Fruit fly (Drosophila melanogaster): ENCODE data around the gene Rint1.
A peak's percentile ranks its signal among the peaks of the same experiment; 100 is the strongest.

The Rint1 gene

DNA sequence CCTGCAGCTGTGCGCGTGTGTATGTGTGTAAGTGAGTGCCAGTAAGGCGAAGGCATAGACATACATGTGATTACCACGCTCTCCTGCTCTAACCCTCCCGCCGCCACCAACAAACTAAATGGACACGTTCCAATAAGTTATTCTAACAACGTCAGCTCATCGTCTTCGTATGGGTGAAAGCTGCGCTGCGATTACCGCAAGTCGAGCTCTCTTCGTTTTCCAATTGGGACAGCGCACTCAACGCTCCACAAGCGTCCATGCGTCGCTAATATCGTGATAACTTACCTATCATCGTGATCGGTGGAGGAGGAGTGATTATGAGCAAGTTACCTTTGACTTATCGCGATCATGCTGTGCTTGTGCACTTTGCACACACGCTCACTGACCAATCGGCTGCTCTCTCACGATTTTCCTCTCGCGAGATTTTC is 37.7 kb downstream of the Rint1 start (continued):
- peak; percentile 99 for TF ChIP-seq CG10431 (GFP tag; optimal IDR thresholded peaks at IDR 0.05)
- TF ChIP-seq Neu2 (GFP tag; optimal IDR thresholded peaks at IDR 0.05; ENCODE audit: borderline replicate concordance), result no peak
- peak; percentile 9 for TF ChIP-seq unpg (GFP tag; optimal IDR thresholded peaks at IDR 0.05)
- peak; percentile 17 for TF ChIP-seq PHDP (tag; optimal IDR thresholded peaks at IDR 0.05)
- peak; percentile 33 for TF ChIP-seq trem (tag; optimal IDR thresholded peaks at IDR 0.05)
- TF ChIP-seq Rfx (GFP tag; IDR thresholded peaks at IDR 0.05), result 0 out of 2 replicates have a peak, but pooled peaks have one; percentile 25
- peak; percentile 56 for TF ChIP-seq Meics (GFP tag; optimal IDR thresholded peaks at IDR 0.05)
- no peak for TF ChIP-seq CG8944 (GFP tag; optimal IDR thresholded peaks at IDR 0.05)
- TF ChIP-seq CG14710 (tag; optimal IDR thresholded peaks at IDR 0.05), result no peak
- peak; percentile 0 for TF ChIP-seq CG10979 (tag; optimal IDR thresholded peaks at IDR 0.05)
- TF ChIP-seq Hr78 (GFP tag; optimal IDR thresholded peaks at IDR 0.05), result peak in 1 of 2 experiments; percentile 95
- peak; percentile 18 for TF ChIP-seq Fer1 (GFP tag; optimal IDR thresholded peaks at IDR 0.05)
- peak; percentile 94 for TF ChIP-seq grn (GFP tag; optimal IDR thresholded peaks at IDR 0.05)
- TF ChIP-seq CG9932 (GFP tag; IDR thresholded peaks at IDR 0.05), result no peak
- no peak for TF ChIP-seq luna (GFP tag; optimal IDR thresholded peaks at IDR 0.05)
- no peak for TF ChIP-seq CG6272 (GFP tag; IDR thresholded peaks at IDR 0.05)
- TF ChIP-seq ERR (GFP tag; optimal IDR thresholded peaks at IDR 0.05), result no peak
- peak; percentile 4 for TF ChIP-seq YL-1 (GFP tag; optimal IDR thresholded peaks at IDR 0.05)
- TF ChIP-seq hb (GFP tag; IDR thresholded peaks at IDR 0.05; ENCODE audit: partially characterized antibody), result no peak
- no peak for TF ChIP-seq D (optimal IDR thresholded peaks at IDR 0.05)
- TF ChIP-seq D (GFP tag; optimal IDR thresholded peaks at IDR 0.05), result no peak
- TF ChIP-seq Deaf1 (tag; optimal IDR thresholded peaks at IDR 0.05), result peak; percentile 41
- no peak for TF ChIP-seq mam (GFP tag; optimal IDR thresholded peaks at IDR 0.05)
- TF ChIP-seq CG3847 (GFP tag; IDR thresholded peaks at IDR 0.05), result no peak
- peak; percentile 51 for TF ChIP-seq CG12769 (tag; optimal IDR thresholded peaks at IDR 0.05)
- TF ChIP-seq gro (GFP tag; optimal IDR thresholded peaks at IDR 0.05), result peak; percentile 40

DNA sequence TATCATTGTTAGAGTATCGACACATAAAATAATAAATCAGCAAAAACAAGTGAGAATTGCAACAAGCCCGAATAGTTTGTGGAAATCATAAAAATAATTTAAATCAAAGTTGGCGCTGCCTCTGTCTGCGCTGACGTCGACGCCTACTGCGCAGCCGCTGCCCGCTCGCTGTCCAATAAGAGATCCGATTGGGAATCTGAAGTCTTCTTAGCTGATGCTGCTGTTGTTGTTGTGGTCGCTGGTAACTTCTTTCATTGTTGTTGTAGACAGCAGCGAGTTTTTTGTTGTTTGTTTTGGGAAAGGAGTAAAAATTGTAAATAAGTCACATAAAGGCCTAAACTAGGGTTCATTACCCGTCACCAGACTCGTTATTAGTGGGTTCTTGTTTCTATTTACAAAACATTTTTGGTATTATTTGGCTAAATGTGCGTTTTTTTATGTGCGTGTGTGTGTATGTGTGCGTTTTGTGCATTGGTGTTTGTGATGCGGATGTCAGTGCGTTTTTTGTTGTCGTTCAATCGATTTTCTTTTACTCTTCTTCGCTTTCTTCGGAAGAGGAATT is 41.4 kb downstream of the Rint1 start:
- TF ChIP-seq Nf-YB (GFP tag; optimal IDR thresholded peaks at IDR 0.05) (peak; percentile 43), sens (GFP tag) (peak; percentile 61), Stat92E (GFP tag; optimal IDR thresholded peaks at IDR 0.05) (no peak), CG17912 (GFP tag; optimal IDR thresholded peaks at IDR 0.05) (no peak), pros (GFP tag; optimal IDR thresholded peaks at IDR 0.05) (peak; percentile 35), CG12391 (tag; optimal IDR thresholded peaks at IDR 0.05) (no peak), aop (GFP tag; IDR thresholded peaks at IDR 0.05) (peak; percentile 3; the same call in 1 of the 2 replicates), CG1647 (GFP tag; optimal IDR thresholded peaks at IDR 0.05) (no peak), Opbp (GFP tag; IDR thresholded peaks at IDR 0.05; ENCODE audit: partially characterized antibody) (no peak), Dek (tag; optimal IDR thresholded peaks at IDR 0.05) (no peak), CG33557 (GFP tag; optimal IDR thresholded peaks at IDR 0.05) (peak; percentile 24), CG7372 (GFP tag; IDR thresholded peaks at IDR 0.05) (no peak), Elba2 (GFP tag; optimal IDR thresholded peaks at IDR 0.05) (peak; percentile 51), CG12659 (GFP tag; optimal IDR thresholded peaks at IDR 0.05) (no peak), crol (GFP tag; IDR thresholded peaks at IDR 0.05) (no peak), B-H1 (GFP tag; IDR thresholded peaks at IDR 0.05) (no peak), Hmx (GFP tag; optimal IDR thresholded peaks at IDR 0.05) (no peak), row (GFP tag; IDR thresholded peaks at IDR 0.05) (no peak), CG9727 (GFP tag; optimal IDR thresholded peaks at IDR 0.05) (no peak), Scr (GFP tag; IDR thresholded peaks at IDR 0.05; ENCODE audit: partially characterized antibody) (no peak), CG4360 (GFP tag; IDR thresholded peaks at IDR 0.05) (peak; percentile 97), Sox102F (GFP tag; optimal IDR thresholded peaks at IDR 0.05) (no peak), cg (GFP tag; optimal IDR thresholded peaks at IDR 0.05) (peak; percentile 69), Xbp1 (GFP tag; optimal IDR thresholded peaks at IDR 0.05) (no peak), sqz (GFP tag; optimal IDR thresholded peaks at IDR 0.05) (peak; percentile 4)

All from whole organism, embryonic.